Fruit fly (Drosophila melanogaster) whole organism, adult: ENCODE measurements around the gene Nelf-E.

ENCODE experiments used
- CG11617 ChIP-seq: fragments of 200-800 bp; sonication (Bioruptor generic); optimal IDR thresholded peaks from 2 replicates; lab custom pipeline; 2017; ENCODE audit warnings: mild to moderate bottlenecking, missing biosample characterization, missing genetic modification reagents, missing genetic modification characterization
- CG12768 ChIP-seq: fragments of 200-800 bp; sonication (Bioruptor generic); optimal IDR thresholded peaks from 2 replicates; lab custom pipeline; 2017; ENCODE audit warnings: missing biosample characterization, missing genetic modification characterization, mild to moderate bottlenecking, moderate library complexity, missing genetic modification reagents
- CG14711 ChIP-seq: fragments of 200-800 bp; sonication (Bioruptor generic); optimal IDR thresholded peaks from 2 replicates; lab custom pipeline; 2018; ENCODE audit warnings: missing biosample characterization, mild to moderate bottlenecking, missing genetic modification characterization, moderate library complexity
- CG1620 ChIP-seq: fragments of 200-800 bp; sonication (Bioruptor generic); optimal IDR thresholded peaks from 2 replicates; lab custom pipeline; 2016; ENCODE audit warnings: missing biosample characterization, missing genetic modification characterization
- CG33017 ChIP-seq: fragments of 200-800 bp; sonication (Bioruptor generic); optimal IDR thresholded peaks from 2 replicates; lab custom pipeline; 2018; ENCODE audit warnings: missing biosample characterization, mild to moderate bottlenecking, missing genetic modification characterization, moderate library complexity
- CG5204 ChIP-seq: fragments of 200-800 bp; sonication (Bioruptor generic); optimal IDR thresholded peaks from 2 replicates; lab custom pipeline; 2016; ENCODE audit warnings: missing biosample characterization, missing genetic modification characterization
- CG7045 ChIP-seq: fragments of 200-800 bp; sonication (Bioruptor generic); optimal IDR thresholded peaks from 2 replicates; lab custom pipeline; 2017; ENCODE audit warnings: missing biosample characterization, mild to moderate bottlenecking, missing genetic modification characterization
- CG7101 ChIP-seq: fragments of 200-800 bp; sonication (Bioruptor generic); optimal IDR thresholded peaks from 2 replicates; lab custom pipeline; 2018; ENCODE audit warnings: missing biosample characterization, mild to moderate bottlenecking, missing genetic modification characterization, moderate library complexity
- Clk ChIP-seq: fragments of 200-800 bp; sonication (Bioruptor generic); optimal IDR thresholded peaks from 2 replicates; lab custom pipeline; 2017; ENCODE audit warnings: missing biosample characterization, missing genetic modification characterization
- Crg-1 ChIP-seq: fragments of 200-800 bp; sonication (Bioruptor generic); optimal IDR thresholded peaks from 2 replicates; lab custom pipeline; 2016; ENCODE audit warnings: missing biosample characterization, missing genetic modification characterization
- Hr96 ChIP-seq: fragments of 200-800 bp; sonication (Bioruptor generic); optimal IDR thresholded peaks from 2 replicates; lab custom pipeline; 2016; ENCODE audit warnings: missing biosample characterization, missing genetic modification characterization
- Mnt ChIP-seq: fragments of 200-800 bp; sonication (Bioruptor generic); optimal IDR thresholded peaks from 2 replicates; lab custom pipeline; 2016; ENCODE audit warnings: missing biosample characterization, mild to moderate bottlenecking, missing genetic modification characterization
- bab1 ChIP-seq: fragments of 200-800 bp; sonication (Bioruptor generic); optimal IDR thresholded peaks from 3 replicates; lab custom pipeline; 2019; ENCODE audit warnings: missing biosample characterization, mild to moderate bottlenecking, missing genetic modification characterization, moderate library complexity
- cic ChIP-seq: fragments of 200-800 bp; sonication (Bioruptor generic); optimal IDR thresholded peaks from 2 replicates; lab custom pipeline; 2017; ENCODE audit warnings: missing biosample characterization, mild to moderate bottlenecking, missing genetic modification characterization, moderate library complexity
- cnc ChIP-seq, 2 experiments: fragments of >200 bp; optimal IDR thresholded peaks; 2 replicates each; lab custom pipeline; 2017
- kay ChIP-seq: fragments of 200-800 bp; sonication (Bioruptor generic); peaks from one replicate; lab custom pipeline; 2016; ENCODE audit warnings: missing biosample characterization, missing genetic modification characterization, borderline replicate concordance
- ovo ChIP-seq: fragments of 200-800 bp; sonication (Bioruptor generic); optimal IDR thresholded peaks from 2 replicates; lab custom pipeline; 2016; ENCODE audit warnings: missing biosample characterization, missing genetic modification characterization
- pad ChIP-seq: fragments of 200-800 bp; sonication (Bioruptor generic); optimal IDR thresholded peaks from 3 replicates; lab custom pipeline; 2017; ENCODE audit warnings: missing biosample characterization, missing genetic modification characterization, mild to moderate bottlenecking, moderate library complexity, missing genetic modification reagents
- tj ChIP-seq: fragments of 200-800 bp; sonication (Bioruptor generic); optimal IDR thresholded peaks from 3 replicates; lab custom pipeline; 2017; ENCODE audit warnings: missing biosample characterization, mild to moderate bottlenecking, missing genetic modification characterization, moderate library complexity
- toe ChIP-seq: fragments of 200-800 bp; sonication (Bioruptor generic); optimal IDR thresholded peaks from 2 replicates; lab custom pipeline; 2016; ENCODE audit warnings: missing biosample characterization, missing genetic modification characterization

Nelf-E gene

dm6 chr3L:8578470-8578869 is 22.2 kb downstream of the Nelf-E start:
- TF ChIP-seq Hr96 (GFP tag; lab: Kevin White, UChicago): peak; percentile 15
- peak; percentile 13 for TF ChIP-seq CG33017 (tag; lab: Kevin White, UChicago)
- TF ChIP-seq ovo: no peak
- TF ChIP-seq Mnt: peak; percentile 22
- no peak for TF ChIP-seq pad (GFP tag; lab: Kevin White, UChicago)
- TF ChIP-seq CG12768: peak; percentile 10
- no peak for TF ChIP-seq CG11617 (GFP tag; lab: Kevin White, UChicago)

- TF ChIP-seq cic (GFP tag; lab: Kevin White, UChicago) (peak; percentile 1), Hr96 (GFP tag; lab: Kevin White, UChicago) (no peak), kay (GFP tag; lab: Kevin White, UChicago) (peak; percentile 70), CG33017 (tag; lab: Kevin White, UChicago) (no peak), CG7045 (GFP tag; lab: Kevin White, UChicago) (peak; percentile 20), bab1 (GFP tag; lab: Kevin White, UChicago) (no peak), toe (no peak), Crg-1 (no peak), cnc (optimal IDR thresholded peaks at IDR 0.05; lab: Kevin White, UChicago) (no peak), Clk (GFP tag; lab: Kevin White, UChicago) (no peak), CG1620 (GFP tag; lab: Kevin White, UChicago) (no peak), CG12768 (peak; percentile 29), CG5204 (no peak), CG11617 (GFP tag; lab: Kevin White, UChicago) (peak; percentile 57), pad (GFP tag; lab: Kevin White, UChicago) (no peak), CG7101 (peak; percentile 26), ovo (no peak), Mnt (peak; percentile 85), tj (no peak), CG14711 (tag; lab: Kevin White, UChicago) (peak; percentile 37)
These were observed 24.5 kb downstream of the Nelf-E start, which contains the start of the genes CG6638 and CG43078 for dm6 chr3L:8575844-8576842. Gene CG6638, minus strand, starts transcription at chr3L:8576078. Gene CG43078, plus strand, starts transcription at chr3L:8576808.

dm6 chr3L:8560637-8561036 is 40.0 kb downstream of the Nelf-E start:
- no peak for TF ChIP-seq ovo
- no peak for TF ChIP-seq CG5204
- no peak for TF ChIP-seq CG7045 (GFP tag; lab: Kevin White, UChicago)
- no peak for TF ChIP-seq cnc (optimal IDR thresholded peaks at IDR 0.05; lab: Kevin White, UChicago)
- TF ChIP-seq CG12768: no peak
- no peak for TF ChIP-seq toe
- no peak for TF ChIP-seq kay (GFP tag; lab: Kevin White, UChicago)
- TF ChIP-seq CG14711 (tag; lab: Kevin White, UChicago): no peak
- no peak for TF ChIP-seq pad (GFP tag; lab: Kevin White, UChicago)
- TF ChIP-seq CG7101: no peak
- no peak for TF ChIP-seq tj
- no peak for TF ChIP-seq bab1 (GFP tag; lab: Kevin White, UChicago)
- no peak for TF ChIP-seq Hr96 (GFP tag; lab: Kevin White, UChicago)
- TF ChIP-seq cic (GFP tag; lab: Kevin White, UChicago): no peak
- TF ChIP-seq CG33017 (tag; lab: Kevin White, UChicago): no peak
- no peak for TF ChIP-seq Mnt
- no peak for TF ChIP-seq CG11617 (GFP tag; lab: Kevin White, UChicago)
- TF ChIP-seq Clk (GFP tag; lab: Kevin White, UChicago): no peak

dm6 chr3L:8559754-8560328 is 40.8 kb downstream of the Nelf-E start:
- no peak for TF ChIP-seq pad (GFP tag; lab: Kevin White, UChicago)
- TF ChIP-seq bab1 (GFP tag; lab: Kevin White, UChicago): no peak
- no peak for TF ChIP-seq CG7101

dm6 chr3L:8557018-8557417 is 43.7 kb downstream of the Nelf-E start:
- no peak for TF ChIP-seq toe
- no peak for TF ChIP-seq CG33017 (tag; lab: Kevin White, UChicago)
- TF ChIP-seq CG7045 (GFP tag; lab: Kevin White, UChicago): no peak
- no peak for TF ChIP-seq CG5204
- no peak for TF ChIP-seq Hr96 (GFP tag; lab: Kevin White, UChicago)
- TF ChIP-seq cic (GFP tag; lab: Kevin White, UChicago): no peak
- TF ChIP-seq tj: no peak
- TF ChIP-seq CG11617 (GFP tag; lab: Kevin White, UChicago): no peak
- no peak for TF ChIP-seq CG12768
- no peak for TF ChIP-seq kay (GFP tag; lab: Kevin White, UChicago)
- TF ChIP-seq CG14711 (tag; lab: Kevin White, UChicago): no peak
- TF ChIP-seq ovo: no peak

- TF ChIP-seq cic (GFP tag; lab: Kevin White, UChicago) (peak; percentile 22), ovo (no peak)
These were observed 46.5 kb downstream of the Nelf-E start for dm6 chr3L:8554024-8554642.
